Fruit fly (Drosophila melanogaster) whole organism, embryonic: ENCODE results near the gene PGAP1.

ENCODE experiments used
- Atf-2 ChIP-seq: fragments of 200-800 bp; sonication (Bioruptor generic); optimal IDR thresholded peaks from 2 replicates; lab custom pipeline; 2016; ENCODE audit warnings: missing biosample characterization, missing genetic modification characterization
- Atf6 ChIP-seq: fragments of 200-800 bp; sonication (Bioruptor generic); IDR thresholded peaks from 2 replicates; pipeline ENCODE4 v1.3.6; 2022; ENCODE audit warnings: missing biosample characterization, missing genetic modification characterization
- CG10209 ChIP-seq: fragments of 200-800 bp; sonication (Bioruptor generic); optimal IDR thresholded peaks from 3 replicates; lab custom pipeline; 2017; ENCODE audit warnings: missing biosample characterization, mild to moderate bottlenecking, missing genetic modification characterization, missing genetic modification reagents
- CG10321 ChIP-seq: fragments of 200-800 bp; sonication (Bioruptor generic); IDR thresholded peaks from 2 replicates; pipeline ENCODE4 v1.3.6; 2022; ENCODE audit warnings: missing biosample characterization, missing genetic modification characterization
- CG11696 ChIP-seq: fragments of 200-800 bp; sonication (Bioruptor generic); IDR thresholded peaks from 2 replicates; pipeline ENCODE4 v1.3.6; 2022; ENCODE audit warnings: missing biosample characterization, missing genetic modification characterization
- CG12071 ChIP-seq: fragments of 200-800 bp; sonication (Bioruptor generic); optimal IDR thresholded peaks from 3 replicates; lab custom pipeline; 2018; ENCODE audit warnings: missing biosample characterization, mild to moderate bottlenecking, missing genetic modification characterization
- CG12155 ChIP-seq: fragments of 200-800 bp; sonication (Bioruptor generic); optimal IDR thresholded peaks from 3 replicates; lab custom pipeline; 2016; ENCODE audit warnings: missing biosample characterization, missing genetic modification characterization
- CG12299 ChIP-seq: fragments of 200-800 bp; sonication (Bioruptor generic); optimal IDR thresholded peaks from 2 replicates; lab custom pipeline; 2018; ENCODE audit warnings: missing biosample characterization, mild to moderate bottlenecking, missing genetic modification characterization
- CG12659 ChIP-seq: fragments of 200-800 bp; sonication (Bioruptor generic); optimal IDR thresholded peaks from 3 replicates; lab custom pipeline; 2017; ENCODE audit warnings: mild to moderate bottlenecking, missing biosample characterization, missing genetic modification reagents, missing genetic modification characterization
- CG14860 ChIP-seq: fragments of 200-800 bp; sonication (Bioruptor generic); IDR thresholded peaks from 3 replicates; pipeline ENCODE4 v1.3.6; 2022; ENCODE audit warnings: missing biosample characterization, missing genetic modification characterization; ENCODE audit not compliant: partially characterized antibody
- CG15696 ChIP-seq: fragments of 200-800 bp; sonication (Bioruptor generic); optimal IDR thresholded peaks from 2 replicates; lab custom pipeline; 2019; ENCODE audit warnings: missing biosample characterization, mild to moderate bottlenecking, missing genetic modification characterization, moderate library complexity
- CG17359 ChIP-seq: fragments of 200-800 bp; sonication (Bioruptor generic); optimal IDR thresholded peaks from 3 replicates; lab custom pipeline; 2018; ENCODE audit warnings: missing biosample characterization, mild to moderate bottlenecking, missing genetic modification characterization, moderate library complexity
- CG17361 ChIP-seq: fragments of 200-800 bp; sonication (Bioruptor generic); IDR thresholded peaks from 3 replicates; pipeline ENCODE4 v1.3.6; 2022; ENCODE audit warnings: missing biosample characterization, missing genetic modification characterization
- CG17912 ChIP-seq: fragments of 200-800 bp; sonication (Bioruptor generic); optimal IDR thresholded peaks from 2 replicates; lab custom pipeline; 2018; ENCODE audit warnings: missing biosample characterization, mild to moderate bottlenecking, missing genetic modification characterization
- CG30020 ChIP-seq: fragments of 200-800 bp; optimal IDR thresholded peaks from 2 replicates; lab custom pipeline; 2019; ENCODE audit warnings: missing biosample characterization, mild to moderate bottlenecking, missing genetic modification characterization, moderate library complexity
- CG31224 ChIP-seq: fragments of 200-800 bp; sonication (Bioruptor generic); IDR thresholded peaks from 2 replicates; pipeline ENCODE4 v1.3.6; 2022; ENCODE audit warnings: missing biosample characterization, missing genetic modification characterization
- CG32767 ChIP-seq: fragments of 200-800 bp; sonication (Bioruptor generic); IDR thresholded peaks from 2 replicates; pipeline ENCODE4 v1.3.6; 2022; ENCODE audit warnings: missing biosample characterization, missing genetic modification characterization
- CG4328 ChIP-seq: fragments of 200-800 bp; sonication (Bioruptor generic); optimal IDR thresholded peaks from 3 replicates; lab custom pipeline; 2017; ENCODE audit warnings: missing biosample characterization, missing genetic modification reagents, missing genetic modification characterization
- CG7786 ChIP-seq: fragments of 200-800 bp; sonication (Bioruptor generic); optimal IDR thresholded peaks from 2 replicates; lab custom pipeline; 2016; ENCODE audit warnings: missing biosample characterization, missing genetic modification characterization
- CG7839 ChIP-seq: fragments of 200-800 bp; sonication (Bioruptor generic); optimal IDR thresholded peaks from 3 replicates; lab custom pipeline; 2018; ENCODE audit warnings: missing biosample characterization, mild to moderate bottlenecking, missing genetic modification characterization, moderate library complexity
- CkIIα-i1 ChIP-seq: fragments of 200-800 bp; sonication (Bioruptor generic); IDR thresholded peaks from 2 replicates; pipeline ENCODE4 v1.3.6; 2022; ENCODE audit warnings: missing biosample characterization, missing genetic modification characterization
- CrebB ChIP-seq: fragments of 200-800 bp; sonication (Bioruptor generic); optimal IDR thresholded peaks from 3 replicates; lab custom pipeline; 2018; ENCODE audit warnings: missing biosample characterization, mild to moderate bottlenecking, missing genetic modification characterization
- Deaf1 ChIP-seq: fragments of 200-800 bp; optimal IDR thresholded peaks from 3 replicates; lab custom pipeline; 2019; ENCODE audit warnings: missing biosample characterization, mild to moderate bottlenecking, missing genetic modification characterization, moderate library complexity
- H15 ChIP-seq: fragments of 200-800 bp; sonication (Bioruptor generic); IDR thresholded peaks from 3 replicates; pipeline ENCODE4 v1.3.6; 2022; ENCODE audit warnings: missing biosample characterization, missing genetic modification characterization
- HLH4C ChIP-seq: fragments of 200-800 bp; sonication (Bioruptor generic); IDR thresholded peaks from 3 replicates; pipeline ENCODE4 v1.3.6; 2022; ENCODE audit warnings: missing biosample characterization, missing genetic modification characterization; ENCODE audit not compliant: partially characterized antibody
- Hey ChIP-seq: fragments of 200-800 bp; sonication (Bioruptor generic); optimal IDR thresholded peaks from 3 replicates; lab custom pipeline; 2018; ENCODE audit warnings: missing biosample characterization, mild to moderate bottlenecking, missing genetic modification characterization
- Jarid2 ChIP-seq: fragments of 200-800 bp; sonication (Bioruptor generic); optimal IDR thresholded peaks from 3 replicates; lab custom pipeline; 2017; ENCODE audit warnings: mild to moderate bottlenecking, missing biosample characterization, missing genetic modification reagents, missing genetic modification characterization
- NC2α ChIP-seq: fragments of 200-800 bp; sonication (Bioruptor generic); optimal IDR thresholded peaks from 2 replicates; lab custom pipeline; 2016; ENCODE audit warnings: missing biosample characterization, missing genetic modification characterization
- Nf-YC ChIP-seq: fragments of 200-800 bp; optimal IDR thresholded peaks from 3 replicates; lab custom pipeline; 2019; ENCODE audit warnings: missing biosample characterization, mild to moderate bottlenecking, missing genetic modification characterization, moderate library complexity
- NfI ChIP-seq: fragments of 200-800 bp; sonication (Bioruptor generic); optimal IDR thresholded peaks from 3 replicates; lab custom pipeline; 2018; ENCODE audit warnings: missing biosample characterization, mild to moderate bottlenecking, missing genetic modification characterization, moderate library complexity
- Poxn ChIP-seq: fragments of 200-800 bp; sonication (Bioruptor generic); IDR thresholded peaks from 2 replicates; pipeline ENCODE4 v1.3.6; 2022; ENCODE audit warnings: missing biosample characterization, missing genetic modification characterization
- Sox102F ChIP-seq: fragments of 200-800 bp; sonication (Bioruptor generic); optimal IDR thresholded peaks from 2 replicates; lab custom pipeline; 2018; ENCODE audit warnings: missing biosample characterization, mild to moderate bottlenecking, missing genetic modification characterization, moderate library complexity
- chif ChIP-seq, 2 experiments: fragments of 200-800 bp; sonication (Bioruptor generic); optimal IDR thresholded peaks; 3 replicates each; lab custom pipeline; 2016; ENCODE audit warnings: missing biosample characterization in 2 of 2, missing genetic modification characterization in 2 of 2
- ci ChIP-seq: fragments of 200-800 bp; sonication (Bioruptor generic); IDR thresholded peaks from 3 replicates; pipeline ENCODE4 v1.3.6; 2022; ENCODE audit warnings: missing biosample characterization, missing genetic modification characterization
- dan ChIP-seq: fragments of 200-800 bp; sonication (Bioruptor generic); IDR thresholded peaks from 2 replicates; pipeline ENCODE4 v1.3.6; 2022; ENCODE audit warnings: missing biosample characterization, missing genetic modification characterization
- dmrt11E ChIP-seq: fragments of 200-800 bp; sonication (Bioruptor generic); optimal IDR thresholded peaks from 3 replicates; lab custom pipeline; 2018; ENCODE audit warnings: missing biosample characterization, mild to moderate bottlenecking, missing genetic modification characterization, moderate library complexity
- dysf ChIP-seq: fragments of 200-800 bp; sonication (Bioruptor generic); IDR thresholded peaks from 3 replicates; pipeline ENCODE4 v1.3.6; 2022; ENCODE audit warnings: missing biosample characterization, missing genetic modification characterization
- esg ChIP-seq: fragments of 200-800 bp; sonication (Bioruptor generic); conservative IDR thresholded peaks from 2 replicates; pipeline ENCODE4 v1.3.6; 2022; ENCODE audit warnings: missing biosample characterization, missing genetic modification characterization
- fu2 ChIP-seq: fragments of 200-800 bp; sonication (Bioruptor generic); optimal IDR thresholded peaks from 2 replicates; lab custom pipeline; 2016; ENCODE audit warnings: missing biosample characterization, missing genetic modification characterization
- gcm2 ChIP-seq: fragments of 200-800 bp; sonication (Bioruptor generic); optimal IDR thresholded peaks from 2 replicates; lab custom pipeline; 2016; ENCODE audit warnings: missing biosample characterization, missing genetic modification characterization
- insv ChIP-seq, 2 experiments: fragments of 200-800 bp; sonication (Bioruptor generic); optimal IDR thresholded peaks; 3 replicates each; lab custom pipeline; 2016 to 2018; ENCODE audit warnings: missing biosample characterization in 2 of 2, missing genetic modification characterization in 2 of 2
- ken ChIP-seq: fragments of 200-800 bp; sonication (Bioruptor generic); IDR thresholded peaks from 3 replicates; pipeline ENCODE4 v1.3.6; 2022; ENCODE audit warnings: missing biosample characterization, missing genetic modification characterization
- mld ChIP-seq: fragments of 200-800 bp; sonication (Bioruptor generic); IDR thresholded peaks from 3 replicates; pipeline ENCODE4 v1.3.6; 2022; ENCODE audit warnings: missing biosample characterization, missing genetic modification characterization; ENCODE audit not compliant: partially characterized antibody
- otp ChIP-seq: fragments of 200-800 bp; sonication (Bioruptor generic); IDR thresholded peaks from 3 replicates; pipeline ENCODE4, ENCODE4 v1.3.6; 2022; ENCODE audit warnings: missing biosample characterization, missing genetic modification characterization
- pho ChIP-seq: fragments of 200-800 bp; sonication (Bioruptor generic); optimal IDR thresholded peaks from 2 replicates; lab custom pipeline; 2016; ENCODE audit warnings: missing biosample characterization, missing genetic modification characterization
- sisA ChIP-seq: fragments of 200-800 bp; sonication (Bioruptor generic); IDR thresholded peaks from 2 replicates; pipeline ENCODE4 v1.3.6; 2022; ENCODE audit warnings: missing biosample characterization, missing genetic modification characterization
- slou ChIP-seq: fragments of 200-800 bp; sonication (Bioruptor generic); optimal IDR thresholded peaks from 3 replicates; lab custom pipeline; 2016; ENCODE audit warnings: missing biosample characterization, missing genetic modification characterization
- trem ChIP-seq: fragments of 200-800 bp; optimal IDR thresholded peaks from 3 replicates; lab custom pipeline; 2019; ENCODE audit warnings: missing biosample characterization, mild to moderate bottlenecking, missing genetic modification characterization, moderate library complexity
- trh ChIP-seq: fragments of 200-800 bp; sonication (Bioruptor generic); optimal IDR thresholded peaks from 2 replicates; lab custom pipeline; 2016; ENCODE audit warnings: missing biosample characterization, missing genetic modification characterization

The PGAP1 gene

DNA sequence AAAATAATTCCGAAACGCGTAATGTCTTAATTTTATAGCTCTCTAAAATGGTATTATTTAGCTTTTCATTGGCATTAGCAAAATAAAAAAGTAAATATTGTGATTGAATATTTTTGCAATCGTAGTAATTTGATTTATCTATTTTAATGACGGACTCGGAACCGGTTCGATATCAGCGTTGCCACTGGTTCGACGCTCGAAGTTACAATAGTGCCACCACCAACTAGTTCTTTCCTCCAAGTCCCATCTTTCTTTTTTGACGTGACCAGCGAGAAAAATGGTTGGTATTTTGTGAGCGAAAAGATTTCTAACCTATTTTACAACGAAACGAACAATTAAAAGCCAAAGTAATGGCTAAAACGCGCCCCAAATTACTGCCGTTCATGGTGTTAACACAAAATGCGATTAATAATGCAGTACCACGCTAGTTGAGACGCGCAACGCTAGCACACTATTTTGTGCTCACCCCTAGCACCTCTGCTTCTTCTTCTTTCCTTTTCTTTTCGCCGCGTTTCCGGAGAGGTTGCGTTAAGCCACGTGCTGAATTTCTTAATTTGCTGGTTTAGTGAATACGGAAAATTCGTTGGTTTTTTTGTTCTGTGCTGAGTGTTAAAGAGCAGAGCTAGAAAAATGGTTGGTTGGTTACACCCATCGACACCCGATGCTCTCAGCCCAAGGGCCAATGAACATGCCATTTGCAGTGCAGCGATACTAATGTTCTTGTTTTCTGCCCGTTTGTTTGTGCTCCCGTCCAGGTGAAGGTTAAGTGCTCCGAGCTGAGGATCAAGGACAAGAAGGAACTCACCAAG is 16.8 kb downstream of the PGAP1 start, which contains the start of gene RpL35 (continued):
- TF ChIP-seq CkIIα-i1 (no peak), Atf-2 (GFP tag; lab: Kevin White, UChicago) (no peak), insv (GFP tag; optimal IDR thresholded peaks at IDR 0.05; lab: Kevin White, UChicago) (no peak), gcm2 (GFP tag; lab: Kevin White, UChicago) (peak; percentile 26), CG17912 (GFP tag; lab: Kevin White, UChicago) (peak; percentile 19), CG12155 (GFP tag; lab: Kevin White, UChicago) (no peak), ken (GFP tag; lab: Robert Waterston, UW) (no peak; the same call in 2 of the 3 replicates), CrebB (peak; percentile 44), CG14860 (GFP tag; lab: Robert Waterston, UW) (no peak), CG10209 (GFP tag; lab: Kevin White, UChicago) (peak; percentile 6), dan (GFP tag; lab: Robert Waterston, UW) (no peak), otp (GFP tag; lab: Robert Waterston, UW) (0 out of 3 replicates have a peak, but pooled peaks have one; percentile 7), trem (tag; lab: Kevin White, UChicago) (no peak), pho (GFP tag; lab: Kevin White, UChicago) (no peak), dysf (GFP tag; lab: Robert Waterston, UW) (0 out of 3 replicates have a peak, but pooled peaks have one; percentile 23), CG12071 (peak; percentile 68), CG10321 (GFP tag; lab: Robert Waterston, UW) (no peak), CG32767 (GFP tag; lab: Robert Waterston, UW) (no peak), H15 (GFP tag; lab: Robert Waterston, UW) (no peak), Hey (tag; lab: Kevin White, UChicago) (no peak), CG15696 (tag; lab: Kevin White, UChicago) (peak; percentile 7), Nf-YC (peak; percentile 30), CG11696 (no peak), slou (GFP tag; lab: Kevin White, UChicago) (no peak), Jarid2 (GFP tag; lab: Kevin White, UChicago) (peak; percentile 24), CG7786 (peak; percentile 32), CG17359 (tag; lab: Kevin White, UChicago) (peak; percentile 37), dmrt11E (no peak), NC2α (GFP tag; lab: Kevin White, UChicago) (no peak), sisA (no peak), CG12659 (peak; percentile 72), NfI (peak; percentile 60), CG7839 (peak; percentile 49), esg (GFP tag; lab: Robert Waterston, UW) (no peak), Atf6 (GFP tag; lab: Robert Waterston, UW) (peak; percentile 50), chif (GFP tag; optimal IDR thresholded peaks at IDR 0.05; lab: Kevin White, UChicago) (no peak), CG30020 (tag; lab: Kevin White, UChicago) (no peak), trh (GFP tag; lab: Kevin White, UChicago) (no peak), mld (no peak), Deaf1 (tag; lab: Kevin White, UChicago) (peak; percentile 1), CG12299 (tag; lab: Kevin White, UChicago) (no peak), fu2 (GFP tag; lab: Kevin White, UChicago) (peak; percentile 23), Sox102F (GFP tag; lab: Kevin White, UChicago) (no peak), CG4328 (GFP tag; lab: Kevin White, UChicago) (peak; percentile 27), Poxn (GFP tag; lab: Robert Waterston, UW) (no peak), HLH4C (no peak), CG17361 (GFP tag; lab: Robert Waterston, UW) (no peak), CG31224 (no peak), ci (GFP tag; lab: Robert Waterston, UW) (0 out of 3 replicates have a peak, but pooled peaks have one; percentile 50)
